Worm (Caenorhabditis elegans) whole organism, early embryonic: ENCODE data around the gene T01C8.2.
"Not testable (repeated sequence)": the region's sequence is repeated elsewhere in the genome, so short reads cannot be mapped to it uniquely, and the experiment has no call there.

ENCODE experiments used
- B0310.2 ChIP-seq: sonication (generic microtip); optimal IDR thresholded peaks from 2 replicates; lab custom pipeline; 2016; ENCODE audit warnings: mild to moderate bottlenecking, missing genetic modification characterization, missing compliant biosample characterization
- F13C5.2 ChIP-seq: sonication (generic microtip); optimal IDR thresholded peaks from 2 replicates; lab custom pipeline; 2017; ENCODE audit warnings: mild to moderate bottlenecking, missing genetic modification characterization, inconsistent platforms, missing compliant biosample characterization
- aly-1 ChIP-seq: sonication (generic microtip); optimal IDR thresholded peaks from 2 replicates; lab custom pipeline; 2016; ENCODE audit warnings: missing genetic modification characterization, missing compliant biosample characterization
- ama-1 ChIP-seq: fragments of 150-350 bp; optimal IDR thresholded peaks from 2 replicates; lab custom pipeline; 2014
- ceh-13 ChIP-seq: fragments of 200-800 bp; sonication (Bioruptor generic); optimal IDR thresholded peaks from 2 replicates; lab custom pipeline; 2018; ENCODE audit warnings: mild to moderate bottlenecking, missing genetic modification characterization, missing compliant biosample characterization
- ceh-36 ChIP-seq: sonication (generic microtip); optimal IDR thresholded peaks from 2 replicates; lab custom pipeline; 2016; ENCODE audit warnings: missing genetic modification characterization, inconsistent platforms, missing compliant biosample characterization
- ets-7 ChIP-seq: sonication (generic microtip); optimal IDR thresholded peaks from 2 replicates; lab custom pipeline; 2016; ENCODE audit warnings: missing genotype, missing genetic modification characterization, missing compliant biosample characterization
- flt-1 ChIP-seq: fragments of 200-800 bp; sonication (Bioruptor generic); IDR thresholded peaks from 2 replicates; pipeline ENCODE4 v1.3.6; 2022; ENCODE audit warnings: missing genetic modification characterization, missing compliant biosample characterization
- hmbx-1 ChIP-seq: sonication (generic microtip); optimal IDR thresholded peaks from 2 replicates; lab custom pipeline; 2016; ENCODE audit warnings: mild to moderate bottlenecking, missing genetic modification characterization, missing compliant biosample characterization
- hmg-4 ChIP-seq: fragments of 200-800 bp; sonication (Bioruptor generic); optimal IDR thresholded peaks from 2 replicates; lab custom pipeline; 2018; ENCODE audit warnings: mild to moderate bottlenecking, missing genetic modification characterization, missing compliant biosample characterization
- hnd-1 ChIP-seq: sonication (generic microtip); optimal IDR thresholded peaks from 2 replicates; lab custom pipeline; 2016; ENCODE audit warnings: missing genetic modification characterization, missing compliant biosample characterization
- pes-1 ChIP-seq: fragments of 200-800 bp; sonication (Bioruptor generic); IDR thresholded peaks from 2 replicates; pipeline ENCODE4 v1.3.6; 2022; ENCODE audit warnings: missing genetic modification reagents, missing genetic modification characterization, missing compliant biosample characterization
- scrt-1 ChIP-seq: fragments of 200-800 bp; sonication (Bioruptor generic); IDR thresholded peaks from 2 replicates; pipeline ENCODE4 v1.3.6; 2022; ENCODE audit warnings: missing genetic modification characterization, missing compliant biosample characterization
- sea-1 ChIP-seq: fragments of 200-800 bp; sonication (Bioruptor generic); conservative IDR thresholded peaks from 2 replicates; pipeline ENCODE4 v1.3.6; 2022; ENCODE audit warnings: missing genetic modification characterization, missing compliant biosample characterization
- tbx-11 ChIP-seq: fragments of 200-800 bp; sonication (Bioruptor generic); IDR thresholded peaks from 2 replicates; pipeline ENCODE4 v1.3.6; 2022; ENCODE audit warnings: missing genetic modification characterization, missing compliant biosample characterization
- tbx-37 ChIP-seq: fragments of 200-800 bp; sonication (Bioruptor generic); conservative IDR thresholded peaks from 2 replicates; pipeline ENCODE4 v1.3.6; 2022; ENCODE audit warnings: missing genetic modification reagents, missing genetic modification characterization, missing compliant biosample characterization
- tra-4 ChIP-seq: sonication (generic microtip); optimal IDR thresholded peaks from 2 replicates; lab custom pipeline; 2017; ENCODE audit warnings: missing genetic modification characterization, missing compliant biosample characterization

The T01C8.2 gene

ce11 chrX:16821533-16821932, 35.3 kb downstream of the T01C8.2 start:
- TF ChIP-seq ceh-13 (no peak), ama-1 (lab: Kevin White, UChicago) (no peak), F13C5.2 (tag; lab: Kevin White, UChicago) (no peak), sea-1 (GFP tag; lab: Robert Waterston, UW) (no peak), tbx-11 (GFP tag; lab: Robert Waterston, UW) (no peak), scrt-1 (no peak), ceh-36 (tag; lab: Kevin White, UChicago) (no peak), aly-1 (tag; lab: Kevin White, UChicago) (no peak), tbx-37 (GFP tag; lab: Robert Waterston, UW) (no peak), pes-1 (no peak), hmg-4 (no peak), hmbx-1 (tag; lab: Kevin White, UChicago) (no peak), tra-4 (tag; lab: Kevin White, UChicago) (no peak), ets-7 (tag; lab: Kevin White, UChicago) (no peak), hnd-1 (tag; lab: Kevin White, UChicago) (no peak), B0310.2 (tag; lab: Kevin White, UChicago) (no peak), flt-1 (no peak)

ce11 chrX:16825358-16825757, 39.1 kb downstream of the T01C8.2 start, which contains the start of gene sto-5:
sto-5 (minus strand) TSS chrX:16825458.
- TF ChIP-seq ceh-13 (no peak), tbx-37 (GFP tag; lab: Robert Waterston, UW) (no peak), sea-1 (GFP tag; lab: Robert Waterston, UW) (no peak), ama-1 (lab: Kevin White, UChicago) (no peak), ets-7 (tag; lab: Kevin White, UChicago) (no peak), ceh-36 (tag; lab: Kevin White, UChicago) (no peak), hnd-1 (tag; lab: Kevin White, UChicago) (no peak), flt-1 (no peak), pes-1 (no peak), B0310.2 (tag; lab: Kevin White, UChicago) (no peak), hmbx-1 (tag; lab: Kevin White, UChicago) (no peak), F13C5.2 (tag; lab: Kevin White, UChicago) (no peak), scrt-1 (no peak), hmg-4 (no peak), tbx-11 (GFP tag; lab: Robert Waterston, UW) (no peak)

- TF ChIP-seq B0310.2 (tag; lab: Kevin White, UChicago) (no peak), aly-1 (tag; lab: Kevin White, UChicago) (no peak), ama-1 (lab: Kevin White, UChicago) (no peak), flt-1 (no peak), hmbx-1 (tag; lab: Kevin White, UChicago) (no peak), tbx-37 (GFP tag; lab: Robert Waterston, UW) (no peak), scrt-1 (no peak), tbx-11 (GFP tag; lab: Robert Waterston, UW) (no peak), hnd-1 (tag; lab: Kevin White, UChicago) (no peak), ceh-13 (no peak), ceh-36 (tag; lab: Kevin White, UChicago) (no peak), tra-4 (tag; lab: Kevin White, UChicago) (no peak), pes-1 (no peak), F13C5.2 (tag; lab: Kevin White, UChicago) (no peak), ets-7 (tag; lab: Kevin White, UChicago) (no peak)
Measured at ce11 chrX:16826500-16826899, 40.3 kb downstream of the T01C8.2 start.

ce11 chrX:16834691-16835090, 48.5 kb downstream of the T01C8.2 start, which contains the start of gene F41G4.13:
F41G4.13 (minus strand) TSS chrX:16834791.
- not testable (repeated sequence) for TF ChIP-seq sea-1 (GFP tag; lab: Robert Waterston, UW); tbx-37 (GFP tag; lab: Robert Waterston, UW); tra-4 (tag; lab: Kevin White, UChicago)

ce11 chrX:16836304-16836703, 50.1 kb downstream of the T01C8.2 start, which contains the start of gene F41G4.7:
F41G4.7 (minus strand) TSS chrX:16836404.
- no peak for TF ChIP-seq aly-1 (tag; lab: Kevin White, UChicago)
- TF ChIP-seq scrt-1 = no peak
- no peak for TF ChIP-seq sea-1 (GFP tag; lab: Robert Waterston, UW)
- no peak for TF ChIP-seq ceh-13
- no peak for TF ChIP-seq flt-1
